1 fruit fly cellular context compared by ENCODE assay signal in the genomic region with DNA sequence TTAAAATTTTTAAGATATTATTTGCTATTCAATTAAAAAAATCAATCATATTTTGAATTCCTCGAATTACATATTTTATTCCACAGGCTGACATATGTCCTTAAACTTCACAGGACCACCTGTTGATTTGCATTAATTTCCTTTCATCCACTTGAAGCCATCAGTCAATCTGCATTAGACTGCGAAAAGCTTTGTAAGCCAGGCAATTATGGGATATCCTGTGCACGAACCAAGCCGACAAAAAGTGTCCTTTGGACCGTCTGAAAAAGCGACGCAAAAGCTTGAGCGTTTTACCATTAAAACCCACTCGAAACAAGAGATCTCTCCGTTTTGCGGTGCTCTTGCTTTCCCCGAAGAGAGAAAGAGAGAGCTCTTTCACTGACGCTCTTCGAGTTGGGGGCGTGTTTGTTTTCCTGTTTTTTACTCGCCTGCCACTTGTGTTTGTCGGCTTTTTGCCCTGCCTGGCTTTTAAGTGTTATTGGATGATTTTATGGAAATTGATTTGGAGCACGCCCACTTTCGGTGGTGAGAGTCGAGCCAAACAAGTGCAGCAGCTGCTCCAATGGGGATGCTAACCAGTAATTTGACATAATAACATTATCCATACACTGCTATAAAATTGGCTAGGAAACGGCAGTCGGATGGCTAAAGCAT.
TF ChIP-seq lines count a peak whose summit lies in the region.

No protein-coding gene starts in this region.

TF ChIP-seq in whole organism, embryonic, 481 proteins besides CTCF, POLR2A, EP300 and RAD21 (continued from another document):
- TF ChIP-seq Nf-YB (GFP tag; optimal IDR thresholded peaks at IDR 0.05; lab: Kevin White, UChicago) (peak; percentile 94), Nf-YC (tag; optimal IDR thresholded peaks at IDR 0.05; lab: Kevin White, UChicago) (peak; percentile 95), Myb (GFP tag; optimal IDR thresholded peaks at IDR 0.05; lab: Kevin White, UChicago) (no peak), Trl (optimal IDR thresholded peaks at IDR 0.05; lab: Kevin White, UChicago) (peak; percentile 63 to 69), Trl (GFP tag; optimal IDR thresholded peaks at IDR 0.05; lab: Kevin White, UChicago) (no peak), scrt (GFP tag; optimal IDR thresholded peaks at IDR 0.05; lab: Kevin White, UChicago) (peak; percentile 82)
TF ChIP-seq in whole organism, embryonic: peak in this region for 11.
